Fruit fly (Drosophila melanogaster) whole organism, wandering third instar larva: ENCODE results near the gene Bet1.

Experiments used
- Mio ChIP-seq: sonication (Bioruptor generic); optimal IDR thresholded peaks from 2 replicates; lab custom pipeline; 2016; ENCODE audit warnings: missing biosample characterization, missing genetic modification characterization
- dl ChIP-seq, 2 experiments: fragments of 175-275, 200-275 bp in 1 of 2; fragments of 200-275 bp in 1 of 2; sonication (Bioruptor generic); optimal IDR thresholded peaks; lab custom pipeline; 2018; ENCODE audit warnings: mild to moderate bottlenecking in 2 of 2, missing biosample characterization in 2 of 2, missing genetic modification characterization in 2 of 2, moderate library complexity in 2 of 2; ENCODE audit not compliant: partially characterized antibody in 2 of 2, insufficient read depth in 1 of 2
- pan ChIP-seq: fragments of >200 bp; optimal IDR thresholded peaks from 2 replicates; lab custom pipeline; 2017

DNA sequence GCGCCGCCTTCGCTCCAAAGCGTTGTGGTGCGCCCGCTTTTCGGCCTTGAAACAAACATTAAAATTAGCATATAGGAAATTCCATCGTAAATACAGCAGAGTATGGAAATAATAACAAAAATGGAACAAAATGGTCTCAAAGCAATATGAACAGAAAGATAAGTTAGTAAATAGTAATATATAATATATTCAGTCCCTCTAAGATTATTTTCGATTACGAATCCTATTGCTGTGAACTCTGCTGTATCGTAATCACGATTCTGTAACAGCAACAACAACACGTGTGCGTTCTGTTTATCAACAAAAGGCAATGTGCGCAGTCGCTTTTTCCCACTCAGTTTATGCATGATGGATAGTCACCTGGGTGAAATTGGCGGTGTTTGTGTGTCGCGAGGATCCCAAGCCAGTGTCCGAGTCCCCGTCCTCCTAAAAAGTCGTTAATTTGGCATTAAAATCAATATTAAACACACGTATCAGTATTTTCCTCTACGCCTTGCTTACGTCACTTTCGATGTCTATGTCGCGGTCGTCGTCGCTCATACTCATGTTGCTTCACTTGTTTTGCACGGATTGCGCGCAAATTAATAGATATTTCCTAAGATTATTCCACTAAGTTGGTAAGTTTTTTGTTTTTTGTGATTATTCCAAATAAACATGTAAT, 2.4 kb downstream of the Bet1 start, which contains the start of the genes CG42374 and Mettl5:
- TF ChIP-seq Mio (GFP tag; lab: Kevin White, UChicago): no peak
- no peak for TF ChIP-seq dl (GFP tag; optimal IDR thresholded peaks at IDR 0.05; lab: Kevin White, UChicago; ENCODE audit: insufficient read depth in 1 of 2, partially characterized antibody in 2 of 2)
- TF ChIP-seq pan: no peak
